Fruit fly (Drosophila melanogaster) whole organism: Measurements from ENCODE around the gene Irk2.

Experiments
- Dll ChIP-seq: fragments of >200 bp; optimal IDR thresholded peaks from 2 replicates; lab custom pipeline; 2017
- EcR ChIP-seq, 2 experiments: fragments of >200 bp; optimal IDR thresholded peaks; 2 replicates each; lab custom pipeline; 2017; ENCODE audit warnings: missing biosample characterization in 2 of 2, missing genetic modification characterization in 2 of 2, missing genetic modification reagents in 2 of 2
- pan ChIP-seq: fragments of >200 bp; optimal IDR thresholded peaks from 2 replicates; lab custom pipeline; 2017
- usp ChIP-seq: fragments of >200 bp; optimal IDR thresholded peaks from 2 replicates; lab custom pipeline; 2017; ENCODE audit warnings: missing biosample characterization, missing genetic modification characterization, mixed read lengths

- no peak for TF ChIP-seq Dll (lab: Kevin White, UChicago)
- no peak for TF ChIP-seq EcR (GFP tag; optimal IDR thresholded peaks at IDR 0.05; lab: Kevin White, UChicago)
- TF ChIP-seq pan (lab: Kevin White, UChicago): no peak
- TF ChIP-seq usp (GFP tag; lab: Kevin White, UChicago): no peak
Observed at dm6 chr3R:23507376-23507775, 11.9 kb downstream of the Irk2 start, which contains the start of gene CG34289.
